Worm (Caenorhabditis elegans): Measurements from ENCODE around the gene pqn-74.
A peak's percentile ranks its signal among the peaks of the same experiment; 100 is the strongest.

DNA sequence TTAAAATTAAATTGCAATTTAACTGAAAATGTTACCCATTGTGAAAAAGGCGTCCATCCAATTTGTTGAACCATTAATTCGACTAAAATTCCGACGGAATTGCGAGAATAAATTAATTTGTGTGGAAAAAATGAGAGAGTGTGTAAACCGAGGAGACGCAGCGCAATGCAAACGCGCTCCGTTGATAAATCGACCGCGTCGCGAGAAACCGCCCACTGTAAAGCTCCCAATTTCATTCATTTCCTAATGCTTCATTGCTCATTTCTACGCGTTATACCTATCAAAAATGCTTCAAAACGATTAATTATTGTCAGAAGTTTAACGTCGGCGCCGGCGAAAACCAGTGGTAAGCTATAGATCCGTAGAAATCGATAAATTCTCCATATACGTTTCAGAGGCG, 33.5 kb downstream of the pqn-74 start, which contains the start of the genes Y67H2A.2 and micu-1:
- TF ChIP-seq nhr-47 (tag; optimal IDR thresholded peaks at IDR 0.05), result peak; percentile 92
- TF ChIP-seq fkh-10 (GFP tag; optimal IDR thresholded peaks at IDR 0.05), result peak; percentile 13
- no peak for TF ChIP-seq nhr-11 (tag; optimal IDR thresholded peaks at IDR 0.05)
- TF ChIP-seq C04F5.9 (tag; optimal IDR thresholded peaks at IDR 0.05), result peak; percentile 46
- TF ChIP-seq nhr-76 (tag; optimal IDR thresholded peaks at IDR 0.05), result no peak
- peak; percentile 28 for TF ChIP-seq nhr-237 (tag; optimal IDR thresholded peaks at IDR 0.05)
- peak in 1 of 2 experiments; percentile 68 for TF ChIP-seq mdl-1 (tag; optimal IDR thresholded peaks at IDR 0.05)

All from whole organism, L1 larva.